Fruit fly (Drosophila melanogaster): Measurements from ENCODE around the gene PolG2.

PolG2 gene

DNA sequence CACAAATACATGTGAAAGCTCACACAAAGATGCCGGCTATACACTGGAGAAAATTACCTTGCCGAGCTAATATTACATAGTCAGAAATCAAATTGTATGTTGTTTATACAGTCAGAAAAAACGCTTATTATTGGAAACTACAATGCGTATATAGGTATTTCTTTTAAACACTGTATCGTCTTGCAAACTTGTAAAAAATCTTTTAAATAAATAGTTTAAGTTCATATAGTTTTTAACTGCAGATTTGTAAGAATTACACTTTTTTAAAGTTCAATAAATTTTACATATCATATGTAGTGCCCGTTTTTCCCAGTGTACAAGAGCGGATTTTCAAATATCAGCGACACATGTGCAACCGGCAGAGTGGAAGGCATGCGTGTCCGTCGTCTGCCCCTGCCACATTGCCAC lies 6.8 kb upstream of the PolG2 start:
- peak; percentile 37 for TF ChIP-seq CG11617 (GFP tag; optimal IDR thresholded peaks at IDR 0.05)
- TF ChIP-seq Clk (GFP tag; optimal IDR thresholded peaks at IDR 0.05): no peak
- TF ChIP-seq cic (GFP tag; optimal IDR thresholded peaks at IDR 0.05): no peak
- TF ChIP-seq CG1620 (GFP tag; optimal IDR thresholded peaks at IDR 0.05): peak; percentile 22
- no peak for TF ChIP-seq CG12768 (GFP tag; optimal IDR thresholded peaks at IDR 0.05)
- peak; percentile 38 for TF ChIP-seq CG5204 (GFP tag; optimal IDR thresholded peaks at IDR 0.05)
- no peak for TF ChIP-seq Crg-1 (GFP tag; optimal IDR thresholded peaks at IDR 0.05)
- no peak for TF ChIP-seq tj (GFP tag; optimal IDR thresholded peaks at IDR 0.05)
- TF ChIP-seq kay (GFP tag; ENCODE audit: borderline replicate concordance): peak; percentile 81
- TF ChIP-seq cnc (optimal IDR thresholded peaks at IDR 0.05): no peak
- TF ChIP-seq CG14711 (tag; optimal IDR thresholded peaks at IDR 0.05): peak; percentile 40
- peak; percentile 29 for TF ChIP-seq CG33017 (tag; optimal IDR thresholded peaks at IDR 0.05)
- peak; percentile 31 for TF ChIP-seq CG7101 (tag; optimal IDR thresholded peaks at IDR 0.05)
- peak; percentile 68 for TF ChIP-seq bab1 (GFP tag; optimal IDR thresholded peaks at IDR 0.05)
- peak; percentile 8 for TF ChIP-seq toe (GFP tag; optimal IDR thresholded peaks at IDR 0.05)
- TF ChIP-seq CG7045 (GFP tag; optimal IDR thresholded peaks at IDR 0.05): peak; percentile 31
- no peak for TF ChIP-seq ovo (GFP tag; optimal IDR thresholded peaks at IDR 0.05)
- no peak for TF ChIP-seq Mnt (GFP tag; optimal IDR thresholded peaks at IDR 0.05)
- no peak for TF ChIP-seq pad (GFP tag; optimal IDR thresholded peaks at IDR 0.05)
- TF ChIP-seq Hr96 (GFP tag; optimal IDR thresholded peaks at IDR 0.05): peak; percentile 2

DNA sequence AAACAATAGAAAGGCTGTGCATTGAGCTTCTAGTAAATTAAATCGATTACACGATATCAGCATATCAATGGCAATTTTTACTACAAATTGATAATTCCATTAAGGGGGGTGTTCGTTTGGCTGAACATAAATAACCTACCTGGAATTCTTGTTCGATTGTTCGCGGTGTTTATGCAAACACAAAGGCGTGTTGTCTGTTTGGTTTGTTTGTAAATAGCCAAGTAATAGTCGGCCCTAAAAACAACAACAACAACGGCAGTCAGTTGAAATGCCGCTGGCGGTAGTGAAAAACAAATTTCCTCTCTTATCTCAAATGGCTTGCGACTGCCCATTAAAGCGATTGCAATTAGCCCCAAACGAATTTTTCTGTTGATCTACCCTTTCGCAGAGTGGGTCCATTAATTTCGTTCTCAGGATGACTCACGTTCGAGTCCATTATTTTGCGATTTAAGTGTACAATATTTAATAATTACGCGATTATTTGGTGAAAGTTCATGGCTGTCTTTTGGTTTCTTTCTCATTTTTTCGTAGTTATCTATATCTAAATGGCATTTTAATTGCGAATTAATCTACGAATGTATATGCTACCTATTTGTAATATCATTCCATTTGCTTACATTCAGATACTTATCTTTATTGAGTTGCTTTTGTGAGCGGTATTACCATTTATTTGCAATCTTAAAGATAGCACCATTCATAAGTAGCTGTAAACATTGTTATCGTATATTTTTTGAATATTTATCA lies 5.9 kb upstream of the PolG2 start:
- TF ChIP-seq Hr96 (GFP tag; optimal IDR thresholded peaks at IDR 0.05) (no peak), pad (GFP tag; optimal IDR thresholded peaks at IDR 0.05) (peak; percentile 32), Mnt (GFP tag; optimal IDR thresholded peaks at IDR 0.05) (no peak), toe (GFP tag; optimal IDR thresholded peaks at IDR 0.05) (no peak), kay (GFP tag; ENCODE audit: borderline replicate concordance) (peak; percentile 84), CG7101 (tag; optimal IDR thresholded peaks at IDR 0.05) (peak; percentile 50), cnc (optimal IDR thresholded peaks at IDR 0.05) (no peak), ovo (GFP tag; optimal IDR thresholded peaks at IDR 0.05) (no peak), cic (GFP tag; optimal IDR thresholded peaks at IDR 0.05) (peak; percentile 93), CG5204 (GFP tag; optimal IDR thresholded peaks at IDR 0.05) (peak; percentile 10), Crg-1 (GFP tag; optimal IDR thresholded peaks at IDR 0.05) (peak; percentile 4), CG33017 (tag; optimal IDR thresholded peaks at IDR 0.05) (peak; percentile 78), CG14711 (tag; optimal IDR thresholded peaks at IDR 0.05) (no peak), CG1620 (GFP tag; optimal IDR thresholded peaks at IDR 0.05) (no peak), CG12768 (GFP tag; optimal IDR thresholded peaks at IDR 0.05) (peak; percentile 55), CG7045 (GFP tag; optimal IDR thresholded peaks at IDR 0.05) (peak; percentile 71), CG11617 (GFP tag; optimal IDR thresholded peaks at IDR 0.05) (peak; percentile 71), bab1 (GFP tag; optimal IDR thresholded peaks at IDR 0.05) (no peak), Clk (GFP tag; optimal IDR thresholded peaks at IDR 0.05) (peak; percentile 43), tj (GFP tag; optimal IDR thresholded peaks at IDR 0.05) (no peak)

DNA sequence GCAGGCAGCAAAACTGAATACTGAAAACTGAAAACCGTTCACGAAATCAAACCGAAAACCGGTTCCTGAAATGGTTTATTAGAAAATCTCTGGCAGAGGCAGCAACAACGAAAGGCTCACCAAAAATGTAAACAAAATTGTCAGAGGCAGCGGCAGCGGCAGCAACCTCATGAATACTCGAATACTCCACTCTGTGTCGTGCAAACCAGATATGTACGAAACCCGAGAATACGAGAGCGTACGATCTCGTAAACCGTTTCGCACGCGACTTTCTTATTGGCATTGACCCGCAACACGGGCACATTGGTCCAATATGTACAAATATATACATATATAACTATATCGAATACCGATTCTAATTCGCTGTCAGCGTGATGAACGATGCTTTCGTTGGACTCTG lies 4.7 kb upstream of the PolG2 start:
- TF ChIP-seq CG14711 (tag; optimal IDR thresholded peaks at IDR 0.05) (no peak), CG1620 (GFP tag; optimal IDR thresholded peaks at IDR 0.05) (no peak)

DNA sequence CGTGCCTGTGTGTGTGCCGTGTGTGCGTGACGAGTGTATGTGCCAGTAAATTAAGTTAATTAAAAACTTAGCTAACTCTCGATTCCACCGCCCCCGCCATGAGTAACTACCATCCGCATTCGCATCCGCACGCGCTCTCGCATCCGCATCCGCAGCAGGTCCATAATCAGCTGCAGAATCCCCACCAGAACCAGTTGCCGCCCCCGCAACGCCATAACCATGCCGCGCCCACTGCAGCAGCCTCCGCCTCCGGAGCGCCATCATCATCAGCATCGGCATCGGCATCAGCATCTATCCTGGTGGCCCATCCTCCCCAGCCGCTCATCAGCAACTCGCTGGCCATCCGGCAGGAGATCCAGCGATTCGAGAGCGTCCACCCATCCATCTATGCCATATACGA lies 3.1 kb upstream of the PolG2 start:
- TF ChIP-seq pad (GFP tag; optimal IDR thresholded peaks at IDR 0.05) (no peak), ovo (GFP tag; optimal IDR thresholded peaks at IDR 0.05) (no peak), CG12768 (GFP tag; optimal IDR thresholded peaks at IDR 0.05) (no peak), CG5204 (GFP tag; optimal IDR thresholded peaks at IDR 0.05) (no peak)

DNA sequence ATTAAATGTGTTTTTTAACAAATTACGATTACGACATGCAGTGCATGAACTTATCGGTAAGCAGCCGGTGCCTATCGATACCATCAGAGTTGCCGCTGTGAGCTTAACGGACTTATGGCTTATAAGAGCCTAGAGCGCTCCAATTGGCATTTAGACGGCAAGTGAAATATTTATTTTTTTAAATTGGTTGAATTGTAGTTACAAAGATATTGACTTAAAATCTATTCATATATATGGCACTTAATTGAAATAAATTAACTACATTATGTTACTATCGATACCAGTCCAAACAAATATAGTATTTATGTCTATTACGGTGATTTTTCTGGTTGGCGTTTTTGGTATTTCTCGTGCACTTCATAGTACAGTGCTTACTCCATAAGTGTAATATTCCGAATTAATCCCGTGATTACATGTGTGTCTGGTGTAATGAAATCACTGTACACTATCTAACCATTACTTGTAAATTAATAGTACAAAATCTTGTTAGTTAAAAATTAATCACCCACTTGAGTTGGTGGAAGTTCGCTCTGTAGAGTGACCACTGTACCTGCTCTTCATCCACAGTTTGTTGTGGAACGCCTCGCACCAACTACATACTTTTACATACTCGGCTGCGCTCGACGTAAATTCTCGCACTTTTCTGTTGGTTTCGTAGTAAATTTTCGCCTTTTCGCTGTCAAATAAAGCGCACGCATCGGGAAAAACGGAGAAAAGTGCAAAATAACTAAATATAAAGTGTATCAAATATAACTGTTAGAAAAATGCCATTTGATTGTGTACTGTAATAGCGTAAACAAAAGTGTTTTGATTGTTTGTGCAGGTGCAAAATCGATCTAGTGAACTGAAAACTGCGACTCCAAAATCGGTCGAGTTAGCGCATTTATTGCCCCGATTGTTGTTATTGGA lies 2.4 kb upstream of the PolG2 start, which contains the start of the genes mRpS23 and CenG1A:
mRpS23 (minus strand) TSS at position 71 of the 909 bp plus-strand sequence.
CenG1A (plus strand) TSS at position 563 of the 909 bp plus-strand sequence.
- no peak for TF ChIP-seq cnc (optimal IDR thresholded peaks at IDR 0.05)
- TF ChIP-seq bab1 (GFP tag; optimal IDR thresholded peaks at IDR 0.05): peak; percentile 100
- TF ChIP-seq CG1620 (GFP tag; optimal IDR thresholded peaks at IDR 0.05): peak; percentile 99
- TF ChIP-seq CG12768 (GFP tag; optimal IDR thresholded peaks at IDR 0.05): peak; percentile 99
- TF ChIP-seq CG7101 (tag; optimal IDR thresholded peaks at IDR 0.05): peak; percentile 100
- peak; percentile 99 for TF ChIP-seq Hr96 (GFP tag; optimal IDR thresholded peaks at IDR 0.05)
- TF ChIP-seq CG14711 (tag; optimal IDR thresholded peaks at IDR 0.05): peak; percentile 98
- peak; percentile 93 for TF ChIP-seq pad (GFP tag; optimal IDR thresholded peaks at IDR 0.05)
- TF ChIP-seq Crg-1 (GFP tag; optimal IDR thresholded peaks at IDR 0.05): peak; percentile 99
- peak; percentile 99 for TF ChIP-seq Clk (GFP tag; optimal IDR thresholded peaks at IDR 0.05)
- TF ChIP-seq tj (GFP tag; optimal IDR thresholded peaks at IDR 0.05): peak; percentile 91
- peak; percentile 100 for TF ChIP-seq CG33017 (tag; optimal IDR thresholded peaks at IDR 0.05)
- peak; percentile 99 for TF ChIP-seq toe (GFP tag; optimal IDR thresholded peaks at IDR 0.05)
- peak; percentile 91 for TF ChIP-seq cic (GFP tag; optimal IDR thresholded peaks at IDR 0.05)
- TF ChIP-seq CG7045 (GFP tag; optimal IDR thresholded peaks at IDR 0.05): peak; percentile 99
- TF ChIP-seq CG5204 (GFP tag; optimal IDR thresholded peaks at IDR 0.05): peak; percentile 100
- peak; percentile 98 for TF ChIP-seq ovo (GFP tag; optimal IDR thresholded peaks at IDR 0.05)
- TF ChIP-seq Mnt (GFP tag; optimal IDR thresholded peaks at IDR 0.05): peak; percentile 98
- no peak for TF ChIP-seq kay (GFP tag; ENCODE audit: borderline replicate concordance)
- TF ChIP-seq CG11617 (GFP tag; optimal IDR thresholded peaks at IDR 0.05): peak; percentile 98
